Worm (Caenorhabditis elegans) whole organism, young adult: ENCODE results near the gene fbxb-74.
A peak's percentile ranks its signal among the peaks of the same experiment; 100 is the strongest.

Source experiments
- B0019.2 ChIP-seq: fragments of 200-800 bp; sonication (Bioruptor generic); conservative IDR thresholded peaks from 2 replicates; pipeline ENCODE4 v1.3.6; 2022; ENCODE audit warnings: missing genetic modification reagents, missing genetic modification characterization, missing compliant biosample characterization
- C06A6.2 ChIP-seq: fragments of 200-800 bp; sonication (Bioruptor generic); conservative IDR thresholded peaks from 2 replicates; pipeline ENCODE4 v1.3.6; 2022; ENCODE audit warnings: missing genetic modification characterization, missing compliant biosample characterization
- F23B12.7 ChIP-seq: sonication (generic microtip); optimal IDR thresholded peaks from 2 replicates; lab custom pipeline; 2017; ENCODE audit warnings: missing genetic modification characterization, mild to moderate bottlenecking, missing compliant biosample characterization, antibody characterized with exemption, moderate library complexity; ENCODE audit not compliant: insufficient read depth
- F33H1.4 ChIP-seq: fragments of 200-800 bp; sonication (Bioruptor generic); IDR thresholded peaks from 2 replicates; pipeline ENCODE4 v1.3.6; 2022; ENCODE audit warnings: missing genetic modification reagents, missing genetic modification characterization, missing compliant biosample characterization
- F57A8.1 ChIP-seq: fragments of 200-800 bp; sonication (Bioruptor generic); optimal IDR thresholded peaks from 2 replicates; lab custom pipeline; 2018; ENCODE audit warnings: mild to moderate bottlenecking, missing genetic modification characterization, moderate library complexity, missing compliant biosample characterization
- Y53G8AR.9 ChIP-seq: fragments of 200-800 bp; sonication (Bioruptor generic); conservative IDR thresholded peaks from 2 replicates; pipeline ENCODE4 v1.3.6; 2022; ENCODE audit warnings: missing genetic modification reagents, missing genetic modification characterization, missing compliant biosample characterization
- Y56A3A.18 ChIP-seq: fragments of 200-800 bp; sonication (Bioruptor generic); IDR thresholded peaks from 2 replicates; pipeline ENCODE4 v1.3.6; 2022; ENCODE audit warnings: missing genetic modification reagents, missing genetic modification characterization, missing compliant biosample characterization
- Y79H2A.3 ChIP-seq: fragments of 200-800 bp; sonication (Bioruptor generic); conservative IDR thresholded peaks from 2 replicates; pipeline ENCODE4 v1.3.6; 2022; ENCODE audit warnings: missing genetic modification reagents, missing genetic modification characterization, missing compliant biosample characterization
- Y95B8A.8 ChIP-seq: fragments of 200-800 bp; sonication (Bioruptor generic); IDR thresholded peaks from 2 replicates; pipeline ENCODE4 v1.3.6; 2022; ENCODE audit warnings: missing genetic modification reagents, missing genetic modification characterization, missing compliant biosample characterization
- aptf-2 ChIP-seq: fragments of 200-800 bp; sonication (Bioruptor generic); conservative IDR thresholded peaks from 2 replicates; pipeline ENCODE4 v1.3.6; 2022; ENCODE audit warnings: missing genetic modification reagents, missing genetic modification characterization, missing compliant biosample characterization
- aptf-3 ChIP-seq: fragments of 200-800 bp; sonication (Bioruptor generic); IDR thresholded peaks from 2 replicates; pipeline ENCODE4 v1.3.6; 2022; ENCODE audit warnings: missing genetic modification characterization, missing compliant biosample characterization
- atf-7 ChIP-seq: sonication (generic microtip); optimal IDR thresholded peaks from 2 replicates; lab custom pipeline; 2017; ENCODE audit warnings: mild to moderate bottlenecking, missing genetic modification characterization, missing compliant biosample characterization
- athp-1 ChIP-seq: sonication (generic microtip); optimal IDR thresholded peaks from 2 replicates; lab custom pipeline; 2017; ENCODE audit warnings: mild to moderate bottlenecking, missing genetic modification characterization, missing compliant biosample characterization
- bed-1 ChIP-seq: fragments of 200-800 bp; sonication (Bioruptor generic); IDR thresholded peaks from 2 replicates; pipeline ENCODE4 v1.3.6; 2022; ENCODE audit warnings: missing genetic modification reagents, missing genetic modification characterization, missing compliant biosample characterization
- cebp-1 ChIP-seq, 2 experiments: fragments of 200-800 bp in 1 of 2; sonication (Bioruptor generic) in 1 of 2; sonication (generic microtip) in 1 of 2; IDR thresholded peaks in 1 of 2; optimal IDR thresholded peaks in 1 of 2; 2 replicates each; pipeline versions ENCODE4 v1.3.6 to Lab custom; 2017 to 2022; ENCODE audit warnings: missing compliant biosample characterization in 2 of 2, missing genetic modification characterization in 2 of 2, mild to moderate bottlenecking in 1 of 2, missing genetic modification reagents in 1 of 2, moderate library complexity in 1 of 2
- chd-7 ChIP-seq: sonication (generic microtip); optimal IDR thresholded peaks from 2 replicates; lab custom pipeline; 2016; ENCODE audit warnings: mild to moderate bottlenecking, missing genetic modification characterization, moderate library complexity, missing compliant biosample characterization
- fkh-3 ChIP-seq: sonication (generic microtip); optimal IDR thresholded peaks from 2 replicates; lab custom pipeline; 2016; ENCODE audit warnings: mild to moderate bottlenecking, missing genetic modification characterization, missing compliant biosample characterization
- hsf-1 ChIP-seq: fragments of 200-800 bp; sonication (Bioruptor generic); IDR thresholded peaks from 2 replicates; pipeline ENCODE4 v1.3.6; 2022; ENCODE audit warnings: missing genetic modification reagents, missing genetic modification characterization, missing compliant biosample characterization
- lin-35 ChIP-seq, 3 experiments: fragments of 150-350 bp in 2 of 3; sonication (generic microtip) in 1 of 3; optimal IDR thresholded peaks; 2 replicates each; lab custom pipeline; 2014 to 2018; ENCODE audit warnings: missing biosample characterization in 3 of 3, missing genetic modification characterization in 3 of 3, missing genetic modification reagents in 3 of 3
- lin-40 ChIP-seq: sonication (generic microtip); optimal IDR thresholded peaks from 2 replicates; lab custom pipeline; 2016; ENCODE audit warnings: missing genetic modification characterization, mild to moderate bottlenecking, missing compliant biosample characterization, missing genotype, missing genetic modification reagents
- lin-54 ChIP-seq: fragments of 200-800 bp; sonication (Bioruptor generic); optimal IDR thresholded peaks from 2 replicates; lab custom pipeline; 2018; ENCODE audit warnings: mild to moderate bottlenecking, missing genetic modification characterization, missing compliant biosample characterization
- lsy-27 ChIP-seq: sonication (generic microtip); optimal IDR thresholded peaks from 2 replicates; lab custom pipeline; 2017; ENCODE audit warnings: missing genetic modification characterization, mild to moderate bottlenecking, missing compliant biosample characterization, antibody characterized with exemption, missing genotype, borderline replicate concordance; ENCODE audit not compliant: insufficient read depth
- madf-6 ChIP-seq: fragments of 200-800 bp; sonication (Bioruptor generic); IDR thresholded peaks from 2 replicates; pipeline ENCODE4 v1.3.6; 2022; ENCODE audit warnings: missing genetic modification reagents, missing genetic modification characterization, missing compliant biosample characterization
- madf-8 ChIP-seq: fragments of 200-800 bp; sonication (Bioruptor generic); conservative IDR thresholded peaks from 2 replicates; pipeline ENCODE4 v1.3.6; 2022; ENCODE audit warnings: missing genetic modification reagents, missing genetic modification characterization, missing compliant biosample characterization
- mcd-1 ChIP-seq: fragments of 200-800 bp; sonication (Bioruptor generic); IDR thresholded peaks from 2 replicates; pipeline ENCODE4 v1.3.6; 2022; ENCODE audit warnings: missing genetic modification reagents, missing genetic modification characterization, missing compliant biosample characterization
- nhr-27 ChIP-seq: fragments of 200-800 bp; sonication (Bioruptor generic); optimal IDR thresholded peaks from 2 replicates; lab custom pipeline; 2018; ENCODE audit warnings: mild to moderate bottlenecking, missing genetic modification characterization, moderate library complexity, missing compliant biosample characterization
- nhr-80 ChIP-seq: sonication (generic microtip); optimal IDR thresholded peaks from 2 replicates; lab custom pipeline; 2016; ENCODE audit warnings: missing genetic modification characterization, missing compliant biosample characterization
- pbrm-1 ChIP-seq: fragments of 200-800 bp; sonication (Bioruptor generic); IDR thresholded peaks from 2 replicates; pipeline ENCODE4 v1.3.6; 2022; ENCODE audit warnings: missing genetic modification reagents, missing genetic modification characterization, missing compliant biosample characterization
- rpc-1 ChIP-seq, 2 experiments: fragments of 150-350 bp in 1 of 2; sonication (generic microtip) in 1 of 2; optimal IDR thresholded peaks; 2 replicates each; lab custom pipeline; 2014 to 2018; ENCODE audit warnings: missing biosample characterization in 1 of 2, missing genetic modification characterization in 1 of 2, missing genetic modification reagents in 1 of 2, missing genotype in 1 of 2
- snpc-1.1 ChIP-seq: sonication (generic microtip); optimal IDR thresholded peaks from 2 replicates; lab custom pipeline; 2017; ENCODE audit warnings: missing genetic modification characterization, mild to moderate bottlenecking, missing compliant biosample characterization, antibody characterized with exemption, moderate library complexity, missing genotype, missing genetic modification reagents; ENCODE audit not compliant: insufficient read depth
- somi-1 ChIP-seq: fragments of 200-800 bp; sonication (Bioruptor generic); optimal IDR thresholded peaks from 2 replicates; lab custom pipeline; 2018; ENCODE audit warnings: mild to moderate bottlenecking, missing genetic modification characterization, missing compliant biosample characterization
- tbx-9 ChIP-seq: sonication (generic microtip); optimal IDR thresholded peaks from 2 replicates; lab custom pipeline; 2016; ENCODE audit warnings: borderline replicate concordance, missing genetic modification characterization, inconsistent platforms, missing compliant biosample characterization
- xnd-1 ChIP-seq: sonication (generic microtip); optimal IDR thresholded peaks from 2 replicates; lab custom pipeline; 2016; ENCODE audit warnings: missing genotype, missing genetic modification reagents, missing genetic modification characterization, missing compliant biosample characterization
- zfh-2 ChIP-seq: fragments of 200-800 bp; sonication (Bioruptor generic); conservative IDR thresholded peaks from 2 replicates; pipeline ENCODE4 v1.3.6; 2022; ENCODE audit warnings: missing genetic modification reagents, missing genetic modification characterization, missing compliant biosample characterization
- zim-3 ChIP-seq: sonication (generic microtip); optimal IDR thresholded peaks from 2 replicates; lab custom pipeline; 2017; ENCODE audit warnings: mild to moderate bottlenecking, missing genetic modification characterization, moderate library complexity, missing compliant biosample characterization
- ztf-26 ChIP-seq: sonication (generic microtip); optimal IDR thresholded peaks from 2 replicates; lab custom pipeline; 2017; ENCODE audit warnings: missing genetic modification characterization, missing compliant biosample characterization

fbxb-74 gene

ce11 chrIV:4406054-4406539, 33.0 kb downstream of the fbxb-74 start (continued):
- TF ChIP-seq xnd-1 (tag; lab: Kevin White, UChicago) (no peak), Y95B8A.8 (GFP tag; lab: Robert Waterston, UW) (no peak), aptf-2 (no peak), lin-40 (tag; lab: Kevin White, UChicago) (peak; percentile 53), F23B12.7 (tag; lab: Kevin White, UChicago) (no peak), madf-8 (GFP tag; lab: Robert Waterston, UW) (no peak), Y56A3A.18 (GFP tag; lab: Robert Waterston, UW) (0 out of 2 replicates have a peak, but pooled peaks have one; percentile 15), zfh-2 (GFP tag; lab: Robert Waterston, UW) (peak; percentile 84), lsy-27 (tag; lab: Kevin White, UChicago) (no peak), fkh-3 (tag; lab: Kevin White, UChicago) (no peak), F33H1.4 (no peak; the same call in 1 of the 2 replicates), mcd-1 (GFP tag; lab: Robert Waterston, UW) (peak; percentile 87), snpc-1.1 (tag; lab: Kevin White, UChicago) (no peak), F57A8.1 (GFP tag; lab: Kevin White, UChicago) (no peak)
- TF ChIP-seq, all 124 proteins: peak for 27

DNA sequence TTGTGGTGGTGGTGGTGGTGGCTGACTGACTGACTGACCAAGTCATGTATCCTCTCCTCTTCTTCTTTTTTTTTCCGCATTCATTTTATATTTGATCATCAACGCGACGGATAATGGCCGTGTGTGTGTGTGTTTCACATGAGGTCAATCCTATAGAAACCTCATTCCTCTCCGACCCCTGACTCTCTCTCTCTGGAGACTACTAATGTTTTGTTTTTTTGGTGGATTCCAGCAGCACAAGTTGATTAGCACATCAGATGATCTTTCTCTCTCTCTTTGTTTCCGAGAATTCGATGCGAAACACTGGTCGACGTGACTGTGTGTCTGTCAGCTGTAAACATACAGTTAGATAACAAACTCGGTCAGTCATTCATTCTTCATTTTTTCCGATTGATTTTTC, 34.0 kb downstream of the fbxb-74 start, which contains the start of gene Y24D9A.7:
Gene Y24D9A.7, minus strand, starts transcription at position 46 of the 400 bp plus-strand sequence.
- TF ChIP-seq zim-3 (tag; lab: Kevin White, UChicago) (peak; percentile 6), nhr-80 (tag; lab: Kevin White, UChicago) (peak; percentile 49), bed-1 (GFP tag; lab: Robert Waterston, UW) (no peak), lin-54 (peak; percentile 2), nhr-27 (no peak)

DNA sequence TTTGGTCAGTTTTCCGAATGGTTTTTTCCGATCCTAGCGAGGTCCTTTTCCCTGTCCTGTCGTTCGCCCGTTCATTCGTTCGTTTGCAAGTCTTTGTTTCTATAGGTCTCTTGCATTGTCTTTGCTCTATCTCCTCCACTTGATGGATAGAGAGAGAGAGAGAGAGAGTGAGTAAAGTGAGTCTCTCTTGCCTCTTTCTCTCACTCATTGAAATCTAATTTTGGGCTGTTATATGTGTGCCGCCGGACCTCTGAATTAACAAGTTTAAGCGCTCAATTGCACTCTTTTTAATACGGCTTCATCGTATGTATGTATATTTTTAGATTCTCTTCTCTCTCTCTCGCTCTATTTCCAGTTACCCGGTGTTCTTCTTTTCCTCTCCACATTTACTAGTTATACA, 35.2 kb downstream of the fbxb-74 start:
- 0 out of 2 replicates have a peak, but pooled peaks have one; percentile 24 for TF ChIP-seq mcd-1 (GFP tag; lab: Robert Waterston, UW)
- TF ChIP-seq tbx-9: no peak
- 0 out of 2 replicates have a peak, but pooled peaks have one; percentile 10 for TF ChIP-seq zfh-2 (GFP tag; lab: Robert Waterston, UW)
- TF ChIP-seq atf-7 (tag; lab: Kevin White, UChicago): no peak
- TF ChIP-seq, all 124 proteins: peak for 2

DNA sequence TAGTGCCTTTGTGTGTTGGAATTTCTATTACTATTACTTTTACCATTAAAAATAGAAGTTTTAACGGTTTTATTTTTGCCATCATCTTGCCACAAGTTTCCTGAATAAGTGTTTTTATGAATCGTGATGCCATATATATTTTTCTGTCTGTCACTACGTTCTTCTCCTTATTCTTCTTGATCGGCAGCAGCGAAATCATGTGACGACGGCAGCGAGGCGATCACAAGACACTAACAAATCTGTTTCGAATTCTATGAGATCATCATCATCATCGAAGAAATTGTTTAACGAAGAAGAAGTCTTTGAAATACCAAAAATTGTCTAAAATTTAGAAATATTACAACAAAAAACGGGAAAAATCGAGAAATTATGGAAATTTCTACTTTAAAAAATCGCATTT, 36.7 kb downstream of the fbxb-74 start:
- TF ChIP-seq B0019.2 (GFP tag; lab: Robert Waterston, UW) (no peak), ztf-26 (peak; percentile 17), Y56A3A.18 (GFP tag; lab: Robert Waterston, UW) (no peak), lin-40 (tag; lab: Kevin White, UChicago) (peak; percentile 21), hsf-1 (GFP tag; lab: Robert Waterston, UW) (no peak), somi-1 (GFP tag; lab: Kevin White, UChicago) (peak; percentile 1), rpc-1 (optimal IDR thresholded peaks at IDR 0.05; lab: Kevin White, UChicago) (no peak), rpc-1 (tag; optimal IDR thresholded peaks at IDR 0.05; lab: Kevin White, UChicago) (no peak), F33H1.4 (no peak)

- TF ChIP-seq ztf-26: peak; percentile 91
- no peak for TF ChIP-seq aptf-3 (GFP tag; lab: Robert Waterston, UW)
- peak; percentile 60 for TF ChIP-seq chd-7 (tag; lab: Kevin White, UChicago)
- TF ChIP-seq atf-7 (tag; lab: Kevin White, UChicago): no peak
- TF ChIP-seq C06A6.2 (GFP tag; lab: Robert Waterston, UW): peak; percentile 73
- peak in 1 of 3 experiments; percentile 19 for TF ChIP-seq lin-35 (GFP tag; optimal IDR thresholded peaks at IDR 0.05; lab: Kevin White, UChicago)
- peak; percentile 19; the same call in 1 of the 2 replicates for TF ChIP-seq madf-6 (GFP tag; lab: Robert Waterston, UW)
- 0 out of 2 replicates have a peak, but pooled peaks have one; percentile 30 for TF ChIP-seq pbrm-1
- TF ChIP-seq Y79H2A.3 (GFP tag; lab: Robert Waterston, UW): no peak
- TF ChIP-seq cebp-1 (GFP tag; IDR thresholded peaks at IDR 0.05; lab: Robert Waterston, UW): no peak
- TF ChIP-seq cebp-1 (tag; optimal IDR thresholded peaks at IDR 0.05; lab: Kevin White, UChicago): peak; percentile 43
- TF ChIP-seq athp-1 (tag; lab: Kevin White, UChicago): peak; percentile 26
- TF ChIP-seq zfh-2 (GFP tag; lab: Robert Waterston, UW): peak; percentile 58
- peak; percentile 84 for TF ChIP-seq somi-1 (GFP tag; lab: Kevin White, UChicago)
- TF ChIP-seq Y53G8AR.9 (GFP tag; lab: Robert Waterston, UW): 0 out of 2 replicates have a peak, but pooled peaks have one; percentile 31
Measured at ce11 chrIV:4400350-4401326, 38.5 kb downstream of the fbxb-74 start, which contains the start of gene Y24D9A.6. Y24D9A.6 (minus strand) TSS chrIV:4400400.
